Fruit fly (Drosophila melanogaster) whole organism, embryonic: ENCODE measurements around the gene Moe.

Experiments
- Bdp1 ChIP-seq: fragments of 200-800 bp; sonication (Bioruptor generic); optimal IDR thresholded peaks from 3 replicates; lab custom pipeline; 2016; ENCODE audit warnings: missing biosample characterization, missing genetic modification characterization
- BtbVII ChIP-seq: fragments of 200-800 bp; sonication (Bioruptor generic); optimal IDR thresholded peaks from 3 replicates; lab custom pipeline; 2017; ENCODE audit warnings: missing biosample characterization, mild to moderate bottlenecking, missing genetic modification characterization
- CG10147 ChIP-seq: fragments of 200-800 bp; sonication (Bioruptor generic); optimal IDR thresholded peaks from 2 replicates; lab custom pipeline; 2019; ENCODE audit warnings: missing biosample characterization, mild to moderate bottlenecking, missing genetic modification characterization, moderate library complexity
- CG12659 ChIP-seq: fragments of 200-800 bp; sonication (Bioruptor generic); optimal IDR thresholded peaks from 3 replicates; lab custom pipeline; 2017; ENCODE audit warnings: mild to moderate bottlenecking, missing biosample characterization, missing genetic modification reagents, missing genetic modification characterization
- CG12744 ChIP-seq: fragments of 200-800 bp; sonication (Bioruptor generic); optimal IDR thresholded peaks from 2 replicates; lab custom pipeline; 2016; ENCODE audit warnings: missing biosample characterization, missing genetic modification characterization
- CG13287 ChIP-seq: fragments of 200-800 bp; sonication (Bioruptor generic); IDR thresholded peaks from 2 replicates; pipeline ENCODE4 v1.3.6; 2022; ENCODE audit warnings: missing biosample characterization, missing genetic modification characterization; ENCODE audit not compliant: partially characterized antibody
- CG13624 ChIP-seq: fragments of 200-800 bp; sonication (Bioruptor generic); optimal IDR thresholded peaks from 2 replicates; lab custom pipeline; 2016; ENCODE audit warnings: missing biosample characterization, missing genetic modification characterization
- CG1529 ChIP-seq: fragments of 200-800 bp; sonication (Bioruptor generic); optimal IDR thresholded peaks from 3 replicates; lab custom pipeline; 2018; ENCODE audit warnings: missing biosample characterization, missing genetic modification characterization
- CG16813 ChIP-seq: fragments of 200-800 bp; sonication (Bioruptor generic); IDR thresholded peaks from 3 replicates; pipeline ENCODE4 v1.3.6; 2022; ENCODE audit warnings: missing biosample characterization, missing genetic modification characterization; ENCODE audit not compliant: partially characterized antibody
- CG2116 ChIP-seq: fragments of 200-800 bp; sonication (Bioruptor generic); optimal IDR thresholded peaks from 3 replicates; lab custom pipeline; 2018; ENCODE audit warnings: missing biosample characterization, mild to moderate bottlenecking, missing genetic modification characterization
- CG2120 ChIP-seq: fragments of 200-800 bp; sonication (Bioruptor generic); optimal IDR thresholded peaks from 3 replicates; lab custom pipeline; 2016; ENCODE audit warnings: missing biosample characterization, missing genetic modification characterization
- CG2129 ChIP-seq: fragments of 200-800 bp; sonication (Bioruptor generic); IDR thresholded peaks from 2 replicates; pipeline ENCODE4 v1.3.6; 2022; ENCODE audit warnings: missing biosample characterization, missing genetic modification characterization; ENCODE audit not compliant: partially characterized antibody
- CG2199 ChIP-seq: fragments of 200-800 bp; sonication (Bioruptor generic); IDR thresholded peaks from 3 replicates; pipeline ENCODE4 v1.3.6; 2022; ENCODE audit warnings: missing biosample characterization, missing genetic modification characterization
- CG30403 ChIP-seq: fragments of 200-800 bp; sonication (Bioruptor generic); optimal IDR thresholded peaks from 3 replicates; lab custom pipeline; 2016; ENCODE audit warnings: missing biosample characterization, missing genetic modification characterization
- CG33213 ChIP-seq: fragments of 200-800 bp; sonication (Bioruptor generic); optimal IDR thresholded peaks from 3 replicates; lab custom pipeline; 2016; ENCODE audit warnings: missing biosample characterization, missing genetic modification characterization
- CG33557 ChIP-seq: fragments of 200-800 bp; sonication (Bioruptor generic); optimal IDR thresholded peaks from 2 replicates; lab custom pipeline; 2019; ENCODE audit warnings: missing biosample characterization, mild to moderate bottlenecking, missing genetic modification characterization, moderate library complexity
- CG42726 ChIP-seq: fragments of 200-800 bp; sonication (Bioruptor generic); IDR thresholded peaks from 2 replicates; pipeline ENCODE4 v1.3.6; 2022; ENCODE audit warnings: missing biosample characterization, missing genetic modification characterization; ENCODE audit not compliant: partially characterized antibody
- CG6175 ChIP-seq: fragments of 200-800 bp; sonication (Bioruptor generic); IDR thresholded peaks from 3 replicates; pipeline ENCODE4 v1.3.6; 2022; ENCODE audit warnings: missing biosample characterization, missing genetic modification characterization
- CG7928 ChIP-seq: fragments of 200-800 bp; sonication (Bioruptor generic); optimal IDR thresholded peaks from 2 replicates; lab custom pipeline; 2017; ENCODE audit warnings: missing biosample characterization, mild to moderate bottlenecking, missing genetic modification characterization
- CG8281 ChIP-seq: fragments of 200-800 bp; sonication (Bioruptor generic); optimal IDR thresholded peaks from 2 replicates; lab custom pipeline; 2018; ENCODE audit warnings: missing biosample characterization, mild to moderate bottlenecking, missing genetic modification characterization, moderate library complexity
- CG8359 ChIP-seq: fragments of 200-800 bp; sonication (Bioruptor generic); optimal IDR thresholded peaks from 2 replicates; lab custom pipeline; 2017; ENCODE audit warnings: missing biosample characterization, mild to moderate bottlenecking, missing genetic modification characterization, borderline replicate concordance
- CG9437 ChIP-seq: fragments of 200-800 bp; sonication (Bioruptor generic); optimal IDR thresholded peaks from 2 replicates; lab custom pipeline; 2018; ENCODE audit warnings: missing biosample characterization, mild to moderate bottlenecking, missing genetic modification characterization
- CHES-1-like ChIP-seq: fragments of 200-800 bp; sonication (Bioruptor generic); optimal IDR thresholded peaks from 2 replicates; lab custom pipeline; 2016; ENCODE audit warnings: missing biosample characterization, missing genetic modification characterization
- Dad ChIP-seq: fragments of 200-800 bp; sonication (Bioruptor generic); optimal IDR thresholded peaks from 3 replicates; lab custom pipeline; 2016; ENCODE audit warnings: missing biosample characterization, missing genetic modification characterization
- Drgx ChIP-seq: fragments of 200-800 bp; sonication (Bioruptor generic); IDR thresholded peaks from 2 replicates; pipeline ENCODE4 v1.3.6; 2022; ENCODE audit warnings: missing biosample characterization, missing genetic modification characterization
- Gsc ChIP-seq: fragments of 200-800 bp; sonication (Bioruptor generic); IDR thresholded peaks from 2 replicates; pipeline ENCODE4 v1.3.6; 2022; ENCODE audit warnings: missing biosample characterization, missing genetic modification characterization
- H15 ChIP-seq: fragments of 200-800 bp; sonication (Bioruptor generic); IDR thresholded peaks from 3 replicates; pipeline ENCODE4 v1.3.6; 2022; ENCODE audit warnings: missing biosample characterization, missing genetic modification characterization
- Lpt ChIP-seq: fragments of >200 bp; optimal IDR thresholded peaks from 2 replicates; lab custom pipeline; 2018; ENCODE audit warnings: missing biosample characterization, missing genetic modification characterization
- Mes4 ChIP-seq: fragments of 200-800 bp; sonication (Bioruptor generic); optimal IDR thresholded peaks from 2 replicates; lab custom pipeline; 2016; ENCODE audit warnings: missing biosample characterization, missing genetic modification characterization
- Neu2 ChIP-seq: fragments of 200-800 bp; sonication (Bioruptor generic); optimal IDR thresholded peaks from 3 replicates; lab custom pipeline; 2016; ENCODE audit warnings: missing biosample characterization, missing genetic modification characterization, borderline replicate concordance
- Sry-β ChIP-seq: fragments of 200-800 bp; sonication (Bioruptor generic); optimal IDR thresholded peaks from 2 replicates; lab custom pipeline; 2018; ENCODE audit warnings: missing biosample characterization, mild to moderate bottlenecking, missing genetic modification characterization, moderate library complexity
- amos ChIP-seq: fragments of 200-800 bp; sonication (Bioruptor generic); IDR thresholded peaks from 2 replicates; pipeline ENCODE4 v1.3.6; 2022; ENCODE audit warnings: missing biosample characterization, missing genetic modification characterization; ENCODE audit not compliant: partially characterized antibody
- ash1 ChIP-seq: fragments of 200-800 bp; sonication (Bioruptor generic); optimal IDR thresholded peaks from 2 replicates; lab custom pipeline; 2018; ENCODE audit warnings: missing biosample characterization, mild to moderate bottlenecking, missing genetic modification characterization
- bcd ChIP-seq: fragments of 200-800 bp; sonication (Bioruptor generic); optimal IDR thresholded peaks from 2 replicates; lab custom pipeline; 2017; ENCODE audit warnings: missing biosample characterization, mild to moderate bottlenecking, missing genetic modification characterization
- crp ChIP-seq, 2 experiments: fragments of 200-800 bp; sonication (Bioruptor generic); optimal IDR thresholded peaks; 2 replicates in 1 of 2; 3 replicates in 1 of 2; lab custom pipeline; 2017; ENCODE audit warnings: missing biosample characterization in 2 of 2, missing genetic modification characterization in 2 of 2, mild to moderate bottlenecking in 1 of 2, moderate library complexity in 1 of 2
- danr ChIP-seq: fragments of 200-800 bp; sonication (Bioruptor generic); IDR thresholded peaks from 2 replicates; pipeline ENCODE4 v1.3.6; 2022; ENCODE audit warnings: missing biosample characterization, missing genetic modification characterization
- en ChIP-seq: fragments of 200-800 bp; sonication (Bioruptor generic); optimal IDR thresholded peaks from 2 replicates; lab custom pipeline; 2016; ENCODE audit warnings: missing biosample characterization, missing genetic modification characterization
- grn ChIP-seq: fragments of 200-800 bp; sonication (Bioruptor generic); optimal IDR thresholded peaks from 3 replicates; lab custom pipeline; 2017; ENCODE audit warnings: missing biosample characterization, missing genetic modification characterization
- hth ChIP-seq: fragments of >200 bp; optimal IDR thresholded peaks from 2 replicates; lab custom pipeline; 2017; ENCODE audit warnings: inconsistent platforms
- ind ChIP-seq: fragments of 200-800 bp; sonication (Bioruptor generic); optimal IDR thresholded peaks from 3 replicates; lab custom pipeline; 2016; ENCODE audit warnings: missing biosample characterization, missing genetic modification characterization
- kah ChIP-seq: fragments of 200-800 bp; sonication (Bioruptor generic); optimal IDR thresholded peaks from 2 replicates; lab custom pipeline; 2018; ENCODE audit warnings: missing biosample characterization, mild to moderate bottlenecking, missing genetic modification characterization
- knrl ChIP-seq: fragments of 200-800 bp; sonication (Bioruptor generic); IDR thresholded peaks from 3 replicates; pipeline ENCODE4 v1.3.6; 2022; ENCODE audit warnings: missing biosample characterization, missing genetic modification characterization; ENCODE audit not compliant: partially characterized antibody
- lilli ChIP-seq: fragments of 200-800 bp; sonication (Bioruptor generic); optimal IDR thresholded peaks from 3 replicates; lab custom pipeline; 2016; ENCODE audit warnings: missing biosample characterization, missing genetic modification characterization
- lola ChIP-seq, 3 experiments: fragments of >200 bp in 2 of 3; fragments of 200-800 bp in 1 of 3; sonication (Bioruptor generic) in 1 of 3; optimal IDR thresholded peaks; 2 replicates each; lab custom pipeline; 2017 to 2019; ENCODE audit warnings: missing biosample characterization in 3 of 3, missing genetic modification characterization in 3 of 3, mild to moderate bottlenecking in 1 of 3, moderate library complexity in 1 of 3
- nom ChIP-seq: fragments of 200-800 bp; sonication (Bioruptor generic); optimal IDR thresholded peaks from 2 replicates; lab custom pipeline; 2017; ENCODE audit warnings: missing biosample characterization, missing genetic modification characterization, mild to moderate bottlenecking, moderate library complexity, missing genetic modification reagents
- pho ChIP-seq: fragments of 200-800 bp; sonication (Bioruptor generic); optimal IDR thresholded peaks from 2 replicates; lab custom pipeline; 2016; ENCODE audit warnings: missing biosample characterization, missing genetic modification characterization
- rib ChIP-seq: fragments of 200-800 bp; sonication (Bioruptor generic); IDR thresholded peaks from 2 replicates; pipeline ENCODE4 v1.3.6; 2022; ENCODE audit warnings: missing biosample characterization, missing genetic modification characterization
- sd ChIP-seq: fragments of 200-800 bp; sonication (Bioruptor generic); optimal IDR thresholded peaks from 3 replicates; lab custom pipeline; 2018; ENCODE audit warnings: missing biosample characterization, mild to moderate bottlenecking, missing genetic modification characterization, moderate library complexity
- trh ChIP-seq: fragments of 200-800 bp; sonication (Bioruptor generic); optimal IDR thresholded peaks from 2 replicates; lab custom pipeline; 2016; ENCODE audit warnings: missing biosample characterization, missing genetic modification characterization
- tup ChIP-seq: fragments of 200-800 bp; sonication (Bioruptor generic); optimal IDR thresholded peaks from 2 replicates; lab custom pipeline; 2016; ENCODE audit warnings: missing biosample characterization, mild to moderate bottlenecking, missing genetic modification characterization, moderate library complexity
- zen ChIP-seq: fragments of 200-800 bp; sonication (Bioruptor generic); optimal IDR thresholded peaks from 3 replicates; lab custom pipeline; 2018; ENCODE audit warnings: missing biosample characterization, mild to moderate bottlenecking, missing genetic modification characterization, moderate library complexity

Moe gene

DNA sequence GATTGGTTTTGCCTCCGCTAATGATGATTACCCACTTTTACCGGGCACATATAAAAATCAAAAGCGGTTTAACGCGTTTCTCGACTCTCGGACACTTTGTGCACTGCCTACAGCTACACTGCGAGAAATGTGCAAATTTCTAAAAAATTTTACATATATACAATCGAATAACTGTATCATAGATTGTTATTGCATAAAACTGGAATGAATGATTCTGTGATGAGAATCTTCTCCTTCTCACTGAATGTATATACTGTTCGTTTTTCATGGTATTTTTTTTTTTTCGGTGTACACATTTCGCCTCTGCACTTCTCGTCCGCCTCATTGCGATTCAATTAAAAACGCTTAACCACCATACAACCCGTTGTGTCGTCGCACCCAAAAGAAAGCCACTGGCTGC lies 36.9 kb downstream of the Moe start:
- TF ChIP-seq lilli (GFP tag; lab: Kevin White, UChicago) (no peak), kah (GFP tag; lab: Kevin White, UChicago) (peak; percentile 13), CG6175 (GFP tag; lab: Robert Waterston, UW) (no peak), Mes4 (GFP tag; lab: Kevin White, UChicago) (no peak), en (GFP tag; lab: Kevin White, UChicago) (no peak), rib (GFP tag; lab: Robert Waterston, UW) (no peak), CHES-1-like (GFP tag; lab: Kevin White, UChicago) (no peak), Sry-β (no peak), CG10147 (GFP tag; lab: Kevin White, UChicago) (no peak), lola (GFP tag; optimal IDR thresholded peaks at IDR 0.05; lab: Kevin White, UChicago) (peak in 1 of 3 experiments; percentile 7), ind (GFP tag; lab: Kevin White, UChicago) (peak; percentile 38), Dad (GFP tag; lab: Kevin White, UChicago) (no peak), CG42726 (no peak), CG9437 (GFP tag; lab: Kevin White, UChicago) (no peak), CG2199 (GFP tag; lab: Robert Waterston, UW) (no peak), BtbVII (no peak), amos (no peak), H15 (GFP tag; lab: Robert Waterston, UW) (no peak), CG13624 (GFP tag; lab: Kevin White, UChicago) (no peak), tup (GFP tag; lab: Kevin White, UChicago) (no peak), CG2129 (GFP tag; lab: Robert Waterston, UW) (no peak), Bdp1 (GFP tag; lab: Kevin White, UChicago) (no peak), CG30403 (GFP tag; lab: Kevin White, UChicago) (peak; percentile 51), pho (GFP tag; lab: Kevin White, UChicago) (no peak), CG12659 (peak; percentile 11), danr (no peak), CG33213 (GFP tag; lab: Kevin White, UChicago) (no peak), CG8281 (no peak), ash1 (GFP tag; lab: Kevin White, UChicago) (no peak), knrl (no peak), crp (GFP tag; optimal IDR thresholded peaks at IDR 0.05; lab: Kevin White, UChicago) (no peak), trh (GFP tag; lab: Kevin White, UChicago) (no peak), CG8359 (no peak), nom (GFP tag; lab: Kevin White, UChicago) (peak; percentile 63), Lpt (GFP tag; lab: Kevin White, UChicago) (no peak), CG13287 (GFP tag; lab: Robert Waterston, UW) (no peak), CG1529 (peak; percentile 41), grn (GFP tag; lab: Kevin White, UChicago) (no peak), Drgx (GFP tag; lab: Robert Waterston, UW) (peak; percentile 87), sd (tag; lab: Kevin White, UChicago) (no peak), bcd (peak; percentile 13), CG16813 (no peak), zen (tag; lab: Kevin White, UChicago) (no peak), CG33557 (GFP tag; lab: Kevin White, UChicago) (no peak), hth (lab: Kevin White, UChicago) (no peak), CG2120 (GFP tag; lab: Kevin White, UChicago) (no peak), CG12744 (GFP tag; lab: Kevin White, UChicago) (no peak), CG7928 (GFP tag; lab: Kevin White, UChicago) (no peak), CG2116 (GFP tag; lab: Kevin White, UChicago) (no peak), Neu2 (GFP tag; lab: Kevin White, UChicago) (no peak), Gsc (GFP tag; lab: Robert Waterston, UW) (0 out of 2 replicates have a peak, but pooled peaks have one; percentile 10)
